Worm (Caenorhabditis elegans): ENCODE data around the gene npr-1.

ce11 chrX:4761540-4761939 lies 8.2 kb downstream of the npr-1 start, which contains the start of gene mls-2:
- no peak for TF ChIP-seq nhr-102 (tag; optimal IDR thresholded peaks at IDR 0.05)
- TF ChIP-seq ces-1 (GFP tag; optimal IDR thresholded peaks at IDR 0.05): no peak
- TF ChIP-seq nhr-11 (tag; optimal IDR thresholded peaks at IDR 0.05): no peak
- TF ChIP-seq unc-130 (GFP tag; optimal IDR thresholded peaks at IDR 0.05): no peak
- TF ChIP-seq dve-1 (tag; optimal IDR thresholded peaks at IDR 0.05; ENCODE audit: insufficient read depth): no peak
- TF ChIP-seq pha-4 (GFP tag; IDR thresholded peaks at IDR 0.05): no peak
- TF ChIP-seq pha-4 (tag; optimal IDR thresholded peaks at IDR 0.05): no peak
- TF ChIP-seq duxl-1 (tag; optimal IDR thresholded peaks at IDR 0.05; ENCODE audit: poor library complexity): no peak
- no peak for TF ChIP-seq lin-38 (GFP tag; IDR thresholded peaks at IDR 0.05)

All from whole organism, L4 larva.